Worm (Caenorhabditis elegans) whole organism, young adult: ENCODE data around the gene ncx-8.

Experiments used
- B0035.1 ChIP-seq: sonication (generic microtip); optimal IDR thresholded peaks from 2 replicates; lab custom pipeline; 2016; ENCODE audit warnings: missing genetic modification characterization, mild to moderate bottlenecking, missing compliant biosample characterization, missing genotype, missing genetic modification reagents
- F10E7.11 ChIP-seq: sonication (generic microtip); optimal IDR thresholded peaks from 2 replicates; lab custom pipeline; 2017; ENCODE audit warnings: mild to moderate bottlenecking, missing genetic modification characterization, moderate library complexity, missing compliant biosample characterization
- Y56A3A.18 ChIP-seq: fragments of 200-800 bp; sonication (Bioruptor generic); IDR thresholded peaks from 2 replicates; pipeline ENCODE4 v1.3.6; 2022; ENCODE audit warnings: missing genetic modification reagents, missing genetic modification characterization, missing compliant biosample characterization
- Y79H2A.3 ChIP-seq: fragments of 200-800 bp; sonication (Bioruptor generic); conservative IDR thresholded peaks from 2 replicates; pipeline ENCODE4 v1.3.6; 2022; ENCODE audit warnings: missing genetic modification reagents, missing genetic modification characterization, missing compliant biosample characterization
- Y95B8A.8 ChIP-seq: fragments of 200-800 bp; sonication (Bioruptor generic); IDR thresholded peaks from 2 replicates; pipeline ENCODE4 v1.3.6; 2022; ENCODE audit warnings: missing genetic modification reagents, missing genetic modification characterization, missing compliant biosample characterization
- attf-5 ChIP-seq: fragments of 200-800 bp; sonication (Bioruptor generic); optimal IDR thresholded peaks from 2 replicates; lab custom pipeline; 2018; ENCODE audit warnings: mild to moderate bottlenecking, missing genetic modification characterization, missing compliant biosample characterization
- ceh-100 ChIP-seq: fragments of 200-800 bp; sonication (Bioruptor generic); IDR thresholded peaks from 2 replicates; pipeline ENCODE4 v1.3.6; 2022; ENCODE audit warnings: missing genetic modification reagents, missing genetic modification characterization, missing compliant biosample characterization
- ceh-40 ChIP-seq: fragments of 200-800 bp; sonication (Bioruptor generic); IDR thresholded peaks from 2 replicates; pipeline ENCODE4 v1.3.6; 2022; ENCODE audit warnings: missing genetic modification characterization, missing compliant biosample characterization
- chd-7 ChIP-seq: sonication (generic microtip); optimal IDR thresholded peaks from 2 replicates; lab custom pipeline; 2016; ENCODE audit warnings: mild to moderate bottlenecking, missing genetic modification characterization, moderate library complexity, missing compliant biosample characterization
- dpff-1 ChIP-seq: sonication (generic microtip); optimal IDR thresholded peaks from 2 replicates; lab custom pipeline; 2017; ENCODE audit warnings: mild to moderate bottlenecking, missing genetic modification characterization, missing compliant biosample characterization
- efl-1 ChIP-seq: fragments of 150-350 bp; optimal IDR thresholded peaks from 2 replicates; lab custom pipeline; 2014; ENCODE audit warnings: missing biosample characterization, missing genetic modification reagents, missing genetic modification characterization
- him-1 ChIP-seq: sonication (generic microtip); optimal IDR thresholded peaks from 2 replicates; lab custom pipeline; 2016; ENCODE audit warnings: missing genotype, missing genetic modification reagents, missing genetic modification characterization, missing compliant biosample characterization
- hlh-12 ChIP-seq: sonication (generic microtip); optimal IDR thresholded peaks from 2 replicates; lab custom pipeline; 2016; ENCODE audit warnings: missing genetic modification characterization, missing compliant biosample characterization
- hsf-1 ChIP-seq: fragments of 200-800 bp; sonication (Bioruptor generic); IDR thresholded peaks from 2 replicates; pipeline ENCODE4 v1.3.6; 2022; ENCODE audit warnings: missing genetic modification reagents, missing genetic modification characterization, missing compliant biosample characterization
- lag-1 ChIP-seq: fragments of 200-800 bp; sonication (Bioruptor generic); IDR thresholded peaks from 2 replicates; pipeline ENCODE4 v1.3.6; 2022; ENCODE audit warnings: missing genetic modification reagents, missing genetic modification characterization, missing compliant biosample characterization
- lin-40 ChIP-seq: sonication (generic microtip); optimal IDR thresholded peaks from 2 replicates; lab custom pipeline; 2016; ENCODE audit warnings: missing genetic modification characterization, mild to moderate bottlenecking, missing compliant biosample characterization, missing genotype, missing genetic modification reagents
- lir-1 ChIP-seq: fragments of 200-800 bp; sonication (Bioruptor generic); conservative IDR thresholded peaks from 2 replicates; pipeline ENCODE4 v1.3.6; 2022; ENCODE audit warnings: missing genetic modification reagents, missing genetic modification characterization, missing compliant biosample characterization
- madf-6 ChIP-seq: fragments of 200-800 bp; sonication (Bioruptor generic); IDR thresholded peaks from 2 replicates; pipeline ENCODE4 v1.3.6; 2022; ENCODE audit warnings: missing genetic modification reagents, missing genetic modification characterization, missing compliant biosample characterization
- nfya-1 ChIP-seq: sonication (generic microtip); optimal IDR thresholded peaks from 2 replicates; lab custom pipeline; 2017; ENCODE audit warnings: antibody characterized with exemption, missing compliant biosample characterization, missing genetic modification characterization, borderline replicate concordance; ENCODE audit not compliant: insufficient read depth
- nhr-179 ChIP-seq: sonication (generic microtip); optimal IDR thresholded peaks from 2 replicates; lab custom pipeline; 2016; ENCODE audit warnings: mild to moderate bottlenecking, missing genetic modification characterization, missing compliant biosample characterization
- nhr-27 ChIP-seq: fragments of 200-800 bp; sonication (Bioruptor generic); optimal IDR thresholded peaks from 2 replicates; lab custom pipeline; 2018; ENCODE audit warnings: mild to moderate bottlenecking, missing genetic modification characterization, moderate library complexity, missing compliant biosample characterization
- nhr-80 ChIP-seq: sonication (generic microtip); optimal IDR thresholded peaks from 2 replicates; lab custom pipeline; 2016; ENCODE audit warnings: missing genetic modification characterization, missing compliant biosample characterization
- rcor-1 ChIP-seq: fragments of 200-800 bp; sonication (Bioruptor generic); IDR thresholded peaks from 2 replicates; pipeline ENCODE4 v1.3.6; 2022; ENCODE audit warnings: missing genetic modification reagents, missing genetic modification characterization, missing compliant biosample characterization
- sea-2 ChIP-seq: fragments of 200-800 bp; sonication (Bioruptor generic); IDR thresholded peaks from 2 replicates; pipeline ENCODE4 v1.3.6; 2022; ENCODE audit warnings: missing genetic modification characterization, missing compliant biosample characterization
- snpc-1.1 ChIP-seq: sonication (generic microtip); optimal IDR thresholded peaks from 2 replicates; lab custom pipeline; 2017; ENCODE audit warnings: missing genetic modification characterization, mild to moderate bottlenecking, missing compliant biosample characterization, antibody characterized with exemption, moderate library complexity, missing genotype, missing genetic modification reagents; ENCODE audit not compliant: insufficient read depth
- tbx-9 ChIP-seq: sonication (generic microtip); optimal IDR thresholded peaks from 2 replicates; lab custom pipeline; 2016; ENCODE audit warnings: borderline replicate concordance, missing genetic modification characterization, inconsistent platforms, missing compliant biosample characterization
- unc-62 ChIP-seq: fragments of 150-350 bp; optimal IDR thresholded peaks from 2 replicates; lab custom pipeline; 2014; ENCODE audit warnings: missing biosample characterization, missing genetic modification reagents, missing genetic modification characterization
- ztf-18 ChIP-seq: sonication (generic microtip); optimal IDR thresholded peaks from 2 replicates; lab custom pipeline; 2016; ENCODE audit warnings: missing genotype, mild to moderate bottlenecking, missing genetic modification characterization, missing compliant biosample characterization
- ztf-22 ChIP-seq: fragments of 200-800 bp; sonication (Bioruptor generic); optimal IDR thresholded peaks from 2 replicates; lab custom pipeline; 2018; ENCODE audit warnings: mild to moderate bottlenecking, missing genetic modification characterization, moderate library complexity, missing compliant biosample characterization
- ztf-3 ChIP-seq: fragments of 200-800 bp; sonication (Bioruptor generic); optimal IDR thresholded peaks from 2 replicates; lab custom pipeline; 2018; ENCODE audit warnings: mild to moderate bottlenecking, missing genetic modification characterization, missing compliant biosample characterization
- ztf-6 ChIP-seq: fragments of 200-800 bp; sonication (Bioruptor generic); IDR thresholded peaks from 2 replicates; pipeline ENCODE4 v1.3.6; 2022; ENCODE audit warnings: missing genetic modification reagents, missing genetic modification characterization, missing compliant biosample characterization

The ncx-8 gene

ce11 chrV:4974677-4975076 is 12.3 kb downstream of the ncx-8 start, which contains the start of gene srsx-10:
Gene srsx-10, minus strand, starts transcription at chrV:4974777.
- TF ChIP-seq Y79H2A.3 (no peak), Y56A3A.18 (no peak), tbx-9 (tag; lab: Kevin White, UChicago) (no peak), ztf-3 (GFP tag; lab: Kevin White, UChicago) (no peak), nfya-1 (tag; lab: Kevin White, UChicago) (no peak)

- TF ChIP-seq him-1 (tag; lab: Kevin White, UChicago) = no peak
- TF ChIP-seq dpff-1 = no peak
- no peak for TF ChIP-seq ztf-22 (GFP tag; lab: Kevin White, UChicago)
- TF ChIP-seq lag-1 (GFP tag; lab: Robert Waterston, UW) = no peak
- TF ChIP-seq sea-2 (GFP tag; lab: Robert Waterston, UW) = no peak
- no peak for TF ChIP-seq ceh-100 (GFP tag; lab: Robert Waterston, UW)
- no peak for TF ChIP-seq madf-6 (GFP tag; lab: Robert Waterston, UW)
- no peak for TF ChIP-seq rcor-1 (GFP tag; lab: Robert Waterston, UW)
- TF ChIP-seq efl-1 (GFP tag; lab: Kevin White, UChicago) = no peak
- TF ChIP-seq hlh-12 (tag; lab: Kevin White, UChicago) = no peak
- no peak for TF ChIP-seq chd-7 (tag; lab: Kevin White, UChicago)
- no peak for TF ChIP-seq Y95B8A.8
- no peak for TF ChIP-seq ztf-6
- no peak for TF ChIP-seq ceh-40 (GFP tag; lab: Robert Waterston, UW)
- TF ChIP-seq lir-1 (GFP tag; lab: Robert Waterston, UW) = no peak
Measured at ce11 chrV:4972943-4973342, 14.1 kb downstream of the ncx-8 start, which contains the start of gene srsx-9. Gene srsx-9, minus strand, starts transcription at chrV:4973043.

ce11 chrV:4969503-4969902 is 17.5 kb downstream of the ncx-8 start:
- TF ChIP-seq attf-5 (GFP tag; lab: Kevin White, UChicago) (no peak), nhr-27 (tag; lab: Kevin White, UChicago) (no peak), unc-62 (GFP tag; lab: Kevin White, UChicago) (no peak), nhr-80 (tag; lab: Kevin White, UChicago) (peak; percentile 5)

ce11 chrV:4968775-4969174 is 18.2 kb downstream of the ncx-8 start:
- TF ChIP-seq nhr-80 (tag; lab: Kevin White, UChicago) (peak; percentile 6), F10E7.11 (tag; lab: Kevin White, UChicago) (no peak), snpc-1.1 (tag; lab: Kevin White, UChicago) (no peak), lin-40 (tag; lab: Kevin White, UChicago) (no peak), B0035.1 (tag; lab: Kevin White, UChicago) (no peak), nhr-179 (no peak)

ce11 chrV:4967238-4967637 is 19.8 kb downstream of the ncx-8 start:
- TF ChIP-seq nfya-1 (tag; lab: Kevin White, UChicago) (no peak), ztf-18 (tag; lab: Kevin White, UChicago) (no peak), ztf-6 (no peak), hsf-1 (GFP tag; lab: Robert Waterston, UW) (no peak), chd-7 (tag; lab: Kevin White, UChicago) (no peak)
